Fruit fly (Drosophila melanogaster) whole organism, adult: Measurements from ENCODE around the gene CG10486.

Experiments
- CG11617 ChIP-seq: fragments of 200-800 bp; sonication (Bioruptor generic); optimal IDR thresholded peaks from 2 replicates; lab custom pipeline; 2017; ENCODE audit warnings: mild to moderate bottlenecking, missing biosample characterization, missing genetic modification reagents, missing genetic modification characterization
- CG7045 ChIP-seq: fragments of 200-800 bp; sonication (Bioruptor generic); optimal IDR thresholded peaks from 2 replicates; lab custom pipeline; 2017; ENCODE audit warnings: missing biosample characterization, mild to moderate bottlenecking, missing genetic modification characterization
- Crg-1 ChIP-seq: fragments of 200-800 bp; sonication (Bioruptor generic); optimal IDR thresholded peaks from 2 replicates; lab custom pipeline; 2016; ENCODE audit warnings: missing biosample characterization, missing genetic modification characterization
- cic ChIP-seq: fragments of 200-800 bp; sonication (Bioruptor generic); optimal IDR thresholded peaks from 2 replicates; lab custom pipeline; 2017; ENCODE audit warnings: missing biosample characterization, mild to moderate bottlenecking, missing genetic modification characterization, moderate library complexity
- kay ChIP-seq: fragments of 200-800 bp; sonication (Bioruptor generic); peaks from one replicate; lab custom pipeline; 2016; ENCODE audit warnings: missing biosample characterization, missing genetic modification characterization, borderline replicate concordance
- tj ChIP-seq: fragments of 200-800 bp; sonication (Bioruptor generic); optimal IDR thresholded peaks from 3 replicates; lab custom pipeline; 2017; ENCODE audit warnings: missing biosample characterization, mild to moderate bottlenecking, missing genetic modification characterization, moderate library complexity

dm6 chr3L:5884735-5885134, 21.8 kb downstream of the CG10486 start:
- no peak for TF ChIP-seq Crg-1 (GFP tag; lab: Kevin White, UChicago)
- TF ChIP-seq kay (GFP tag; lab: Kevin White, UChicago) = no peak
- TF ChIP-seq tj (GFP tag; lab: Kevin White, UChicago) = no peak
- no peak for TF ChIP-seq CG7045 (GFP tag; lab: Kevin White, UChicago)
- TF ChIP-seq CG11617 (GFP tag; lab: Kevin White, UChicago) = no peak
- TF ChIP-seq cic (GFP tag; lab: Kevin White, UChicago) = no peak
